Fruit fly (Drosophila melanogaster): ENCODE results near the gene Tehao.

The Tehao gene

DNA sequence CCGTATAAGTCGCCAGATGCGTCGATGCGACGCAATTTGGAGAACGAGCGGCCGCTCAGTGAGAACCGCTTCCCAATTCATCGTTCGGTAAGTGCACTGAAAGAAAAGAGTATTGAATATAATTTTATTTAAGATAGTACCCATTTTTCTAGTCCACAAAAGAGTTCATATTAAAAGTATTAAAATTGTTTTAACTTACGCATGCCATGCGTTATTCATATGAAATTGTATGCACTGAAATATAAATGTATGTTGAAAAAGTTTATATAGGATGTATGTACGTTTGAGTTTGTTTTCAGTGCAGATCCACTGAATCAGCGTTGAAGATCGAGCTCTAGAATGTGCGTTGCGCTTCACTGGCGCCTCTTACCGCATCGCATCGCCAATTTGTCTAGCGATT is 35.9 kb upstream of the Tehao start (continued):
- TF ChIP-seq CG8319 (GFP tag; optimal IDR thresholded peaks at IDR 0.05) (no peak), CG8119 (GFP tag; IDR thresholded peaks at IDR 0.05) (peak; percentile 52; the same call in 1 of the 3 replicates), CG3032 (tag; optimal IDR thresholded peaks at IDR 0.05) (no peak), vri (GFP tag; optimal IDR thresholded peaks at IDR 0.05) (no peak), Eip93F (GFP tag; optimal IDR thresholded peaks at IDR 0.05) (no peak), Sox102F (GFP tag; optimal IDR thresholded peaks at IDR 0.05) (no peak), CG3919 (GFP tag; optimal IDR thresholded peaks at IDR 0.05) (peak; percentile 30), Ets21C (GFP tag; optimal IDR thresholded peaks at IDR 0.05) (no peak), fkh (GFP tag; optimal IDR thresholded peaks at IDR 0.05) (no peak), esn (GFP tag; optimal IDR thresholded peaks at IDR 0.05) (no peak), Eip78C (GFP tag) (peak; percentile 59), fd85E (GFP tag; optimal IDR thresholded peaks at IDR 0.05) (no peak), Lpt (GFP tag; optimal IDR thresholded peaks at IDR 0.05) (no peak), eg (GFP tag; IDR thresholded peaks at IDR 0.05) (no peak), salr (GFP tag; optimal IDR thresholded peaks at IDR 0.05) (no peak), CG11902 (GFP tag; optimal IDR thresholded peaks at IDR 0.05) (no peak), CG32006 (GFP tag; optimal IDR thresholded peaks at IDR 0.05) (peak; percentile 51), dsx (GFP tag; optimal IDR thresholded peaks at IDR 0.05; ENCODE audit: poor library complexity, severe bottlenecking) (no peak), Hr39 (GFP tag; optimal IDR thresholded peaks at IDR 0.05) (no peak)

DNA sequence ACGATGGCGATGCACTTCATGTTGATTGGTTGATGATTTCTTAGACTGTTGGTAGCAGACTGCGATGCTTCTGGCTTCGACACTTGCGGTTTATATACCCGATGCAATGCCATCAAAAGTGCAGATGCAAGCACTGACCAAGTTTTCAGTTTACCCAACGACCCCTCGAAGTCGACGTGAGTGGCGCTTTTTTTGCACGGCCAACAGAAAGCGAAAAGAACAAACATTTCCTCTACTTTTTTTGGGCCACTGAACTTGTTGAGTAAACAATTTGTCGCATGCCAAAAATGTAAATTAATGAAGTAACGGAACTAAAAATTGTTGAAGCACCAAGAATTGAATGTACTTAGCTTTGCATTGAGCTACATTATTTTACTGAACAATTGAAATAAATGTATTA is 23.9 kb upstream of the Tehao start, which contains the start of gene Vm34Ca:
Gene Vm34Ca, minus strand, starts transcription at position 66 of the 400 bp plus-strand sequence.
- TF ChIP-seq CG31627 (GFP tag; optimal IDR thresholded peaks at IDR 0.05): no peak
- TF ChIP-seq Blimp-1 (GFP tag; optimal IDR thresholded peaks at IDR 0.05): no peak
- TF ChIP-seq CG7368 (GFP tag; optimal IDR thresholded peaks at IDR 0.05): no peak

DNA sequence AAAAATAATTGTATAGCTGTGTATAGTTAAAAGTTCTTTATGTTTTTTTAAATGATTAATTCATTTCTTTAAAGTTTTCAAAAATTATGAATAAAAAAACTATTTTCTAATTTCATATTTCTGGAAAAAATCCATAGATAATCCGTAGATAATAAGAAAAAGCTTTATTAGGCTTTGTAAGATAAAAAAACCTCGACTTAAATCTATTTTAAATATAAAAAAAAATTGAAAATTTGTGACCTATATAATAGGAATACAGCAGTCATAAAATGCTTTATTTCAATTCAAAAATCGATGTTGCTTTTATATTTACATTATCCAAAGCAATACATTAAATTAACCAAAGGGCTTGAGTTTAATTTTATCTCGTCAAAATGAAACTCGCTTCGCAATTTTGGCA is 23.2 kb upstream of the Tehao start, which contains the start of gene Flad2:
Gene Flad2, plus strand, starts transcription at position 301 of the 400 bp plus-strand sequence.
- TF ChIP-seq pdm3 (GFP tag; optimal IDR thresholded peaks at IDR 0.05): no peak
- no peak for TF ChIP-seq Sox15 (GFP tag; optimal IDR thresholded peaks at IDR 0.05)
- TF ChIP-seq spab (GFP tag; optimal IDR thresholded peaks at IDR 0.05): no peak
- no peak for TF ChIP-seq Smox (GFP tag; optimal IDR thresholded peaks at IDR 0.05)
- no peak for TF ChIP-seq CG11902 (GFP tag; optimal IDR thresholded peaks at IDR 0.05)
- no peak for TF ChIP-seq fd59A (GFP tag; optimal IDR thresholded peaks at IDR 0.05)
- no peak for TF ChIP-seq Gug (GFP tag; IDR thresholded peaks at IDR 0.05)
- no peak for TF ChIP-seq Eip78C (GFP tag)
- no peak for TF ChIP-seq esn (GFP tag; optimal IDR thresholded peaks at IDR 0.05)
- no peak for TF ChIP-seq CG10669 (GFP tag; optimal IDR thresholded peaks at IDR 0.05)
- TF ChIP-seq Hr39 (GFP tag; optimal IDR thresholded peaks at IDR 0.05): no peak
- no peak for TF ChIP-seq CG4318 (GFP tag; optimal IDR thresholded peaks at IDR 0.05)
- no peak for TF ChIP-seq CG34406 (GFP tag; optimal IDR thresholded peaks at IDR 0.05)
- TF ChIP-seq CG15336 (GFP tag; IDR thresholded peaks at IDR 0.05): no peak

DNA sequence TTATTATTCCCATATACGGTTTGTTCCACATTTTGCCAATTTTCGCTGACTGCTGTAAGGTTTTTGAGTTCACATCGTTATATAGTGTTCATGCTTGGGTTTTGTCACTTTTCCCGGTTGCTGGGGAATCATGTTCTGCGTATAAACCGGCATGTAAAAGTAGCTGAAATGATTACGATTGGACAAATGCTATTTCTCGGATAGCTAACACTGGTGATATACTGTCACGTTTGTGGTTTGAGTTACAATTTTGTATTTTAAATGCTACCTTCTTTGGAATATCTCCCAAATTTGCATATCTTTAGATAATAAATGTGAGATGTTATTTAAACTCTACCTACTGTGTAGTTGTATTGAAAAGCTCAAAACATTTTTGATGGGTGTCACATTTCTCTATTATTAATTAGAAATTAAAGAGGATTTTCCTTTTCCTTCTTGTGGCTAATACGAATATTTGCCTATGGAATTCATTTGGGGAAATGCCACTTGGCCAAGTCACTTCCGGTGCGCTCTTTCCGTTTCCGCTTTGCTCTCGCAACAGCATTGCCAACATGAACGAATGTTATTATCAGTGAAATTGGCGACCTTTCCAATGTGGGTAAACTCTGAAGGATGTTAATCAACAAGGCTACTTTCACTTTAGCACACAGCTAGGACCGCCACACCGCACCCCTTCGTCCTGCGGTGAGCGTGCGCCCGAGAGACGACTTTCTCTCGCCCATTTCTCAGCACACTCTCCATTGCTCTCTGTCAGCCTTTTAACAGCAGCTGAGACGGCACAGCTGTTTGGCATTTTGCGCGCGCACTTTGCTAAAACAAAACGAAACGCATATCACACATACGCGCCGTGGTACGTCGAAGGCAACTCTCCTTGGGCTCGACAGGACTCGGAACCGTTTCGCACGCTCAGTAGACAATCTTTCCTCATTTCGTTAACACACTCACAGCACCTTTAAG is 20.6 kb upstream of the Tehao start, which contains the start of the genes CG16956, CG42784 and CG43850:
Gene CG16956, minus strand, starts transcription at position 51 of the 957 bp plus-strand sequence.
Gene CG42784, plus strand, starts transcription at position 907 of the 957 bp plus-strand sequence.
Gene CG43850, plus strand, starts transcription at position 907 of the 957 bp plus-strand sequence.
- TF ChIP-seq spab (GFP tag; optimal IDR thresholded peaks at IDR 0.05) (no peak), fd59A (GFP tag; optimal IDR thresholded peaks at IDR 0.05) (peak; percentile 10), Hr39 (GFP tag; optimal IDR thresholded peaks at IDR 0.05) (no peak), salr (GFP tag; optimal IDR thresholded peaks at IDR 0.05) (peak in 1 of 2 experiments; percentile 14), ss (GFP tag; optimal IDR thresholded peaks at IDR 0.05) (peak in 1 of 2 experiments; percentile 34), Blimp-1 (GFP tag; optimal IDR thresholded peaks at IDR 0.05) (no peak), CG6808 (GFP tag; optimal IDR thresholded peaks at IDR 0.05) (peak; percentile 27), Eip78C (GFP tag) (peak; percentile 57), esn (GFP tag; optimal IDR thresholded peaks at IDR 0.05) (no peak), Eip75B (GFP tag; optimal IDR thresholded peaks at IDR 0.05) (peak; percentile 7), CG34406 (GFP tag; optimal IDR thresholded peaks at IDR 0.05) (peak; percentile 2), achi (GFP tag; optimal IDR thresholded peaks at IDR 0.05) (peak; percentile 17), svp (GFP tag) (peak; percentile 15)

Measured in whole organism, prepupa.